Worm (Caenorhabditis elegans) whole organism, L1 larva: Measurements from ENCODE around the gene Y37A1B.4.

ENCODE experiments used
- alr-1 ChIP-seq: fragments of 200-800 bp; sonication (Bioruptor generic); optimal IDR thresholded peaks from 2 replicates; lab custom pipeline; 2018; ENCODE audit warnings: borderline replicate concordance, mild to moderate bottlenecking, missing genetic modification characterization, missing compliant biosample characterization
- blmp-1 ChIP-seq: fragments of 150-350 bp; optimal IDR thresholded peaks from 2 replicates; lab custom pipeline; 2014; ENCODE audit warnings: missing biosample characterization, missing genetic modification characterization
- ceh-63 ChIP-seq: fragments of 200-800 bp; sonication (Bioruptor generic); optimal IDR thresholded peaks from 2 replicates; lab custom pipeline; 2018; ENCODE audit warnings: mild to moderate bottlenecking, missing genetic modification characterization, missing compliant biosample characterization
- ceh-82 ChIP-seq, 3 experiments: fragments of 150-350 bp in 1 of 3; sonication (generic microtip) in 2 of 3; optimal IDR thresholded peaks; 2 replicates each; lab custom pipeline; 2014 to 2017; ENCODE audit warnings: missing biosample characterization in 3 of 3, missing genetic modification characterization in 3 of 3
- dpl-1 ChIP-seq, 3 experiments: fragments of 150-350 bp in 2 of 3; sonication (generic microtip) in 1 of 3; optimal IDR thresholded peaks; 2 replicates each; lab custom pipeline; 2014 to 2017; ENCODE audit warnings: missing biosample characterization in 3 of 3, missing genetic modification characterization in 3 of 3, missing genetic modification reagents in 3 of 3
- efl-1 ChIP-seq, 4 experiments: fragments of 150-350 bp; optimal IDR thresholded peaks in 3 of 4; peaks in 1 of 4; 1 replicate in 1 of 4; 2 replicates in 3 of 4; lab custom pipeline; 2014; ENCODE audit warnings: missing biosample characterization in 2 of 4, missing genetic modification characterization in 2 of 4, missing genetic modification reagents in 2 of 4
- egl-27 ChIP-seq, 2 experiments: fragments of 150-350 bp in 1 of 2; sonication (generic microtip); optimal IDR thresholded peaks; 3 replicates each; lab custom pipeline; 2017 to 2018; ENCODE audit warnings: missing biosample characterization in 2 of 2, missing genetic modification characterization in 2 of 2, missing genetic modification reagents in 2 of 2
- elt-3 ChIP-seq, 6 experiments: fragments of 150-350 bp in 1 of 6; sonication (generic microtip); optimal IDR thresholded peaks; 2 replicates each; lab custom pipeline; 2017 to 2018; ENCODE audit warnings: missing biosample characterization in 6 of 6, missing genetic modification characterization in 6 of 6, inconsistent platforms in 1 of 6
- ets-5 ChIP-seq: fragments of 200-800 bp; sonication (Bioruptor generic); IDR thresholded peaks from 2 replicates; pipeline ENCODE4 v1.3.6; 2022; ENCODE audit warnings: missing genetic modification characterization, missing compliant biosample characterization
- fkh-4 ChIP-seq: sonication (generic microtip); optimal IDR thresholded peaks from 2 replicates; lab custom pipeline; 2016; ENCODE audit warnings: missing compliant biosample characterization, missing genetic modification characterization, borderline replicate concordance
- hpl-2 ChIP-seq: fragments of 150-350 bp; optimal IDR thresholded peaks from 2 replicates; lab custom pipeline; 2014; ENCODE audit warnings: missing biosample characterization, missing genetic modification reagents, missing genetic modification characterization
- lin-15B ChIP-seq: fragments of 150-350 bp; sonication (generic microtip); optimal IDR thresholded peaks from 3 replicates; lab custom pipeline; 2014; ENCODE audit warnings: missing biosample characterization, missing genetic modification characterization
- lin-35 ChIP-seq, 2 experiments: fragments of 150-350 bp; optimal IDR thresholded peaks; 2 replicates each; lab custom pipeline; 2014; ENCODE audit warnings: missing biosample characterization in 2 of 2, missing genetic modification characterization in 2 of 2, missing genetic modification reagents in 2 of 2
- mdl-1 ChIP-seq, 2 experiments: fragments of 150-350 bp; optimal IDR thresholded peaks; 2 replicates each; lab custom pipeline; 2014 to 2017; ENCODE audit warnings: missing biosample characterization in 2 of 2, missing genetic modification characterization in 2 of 2, inconsistent platforms in 1 of 2
- mef-2 ChIP-seq: fragments of 150-350 bp; optimal IDR thresholded peaks from 2 replicates; lab custom pipeline; 2014; ENCODE audit warnings: missing biosample characterization, missing genetic modification characterization
- mep-1 ChIP-seq: fragments of 150-350 bp; optimal IDR thresholded peaks from 2 replicates; lab custom pipeline; 2014; ENCODE audit warnings: missing biosample characterization, missing genetic modification characterization
- nhr-11 ChIP-seq: fragments of 150-350 bp; optimal IDR thresholded peaks from 2 replicates; lab custom pipeline; 2014; ENCODE audit warnings: missing biosample characterization, missing genetic modification characterization
- nhr-12 ChIP-seq: sonication (generic microtip); optimal IDR thresholded peaks from 2 replicates; lab custom pipeline; 2017; ENCODE audit warnings: missing biosample characterization, missing genetic modification characterization
- nhr-19 ChIP-seq: fragments of 200-800 bp; sonication (Bioruptor generic); conservative IDR thresholded peaks from 2 replicates; pipeline ENCODE4 v1.3.6; 2022; ENCODE audit warnings: missing genetic modification characterization, missing compliant biosample characterization
- nhr-20 ChIP-seq: sonication (generic microtip); optimal IDR thresholded peaks from 2 replicates; lab custom pipeline; 2016; ENCODE audit warnings: mild to moderate bottlenecking, missing genetic modification characterization, missing compliant biosample characterization
- nhr-237 ChIP-seq: fragments of 150-350 bp; optimal IDR thresholded peaks from 2 replicates; lab custom pipeline; 2014; ENCODE audit warnings: missing biosample characterization, missing genetic modification characterization
- nhr-47 ChIP-seq: sonication (generic microtip); optimal IDR thresholded peaks from 2 replicates; lab custom pipeline; 2016; ENCODE audit warnings: mild to moderate bottlenecking, missing genetic modification characterization, moderate library complexity, missing compliant biosample characterization
- nhr-85 ChIP-seq: sonication (generic microtip); peaks from one replicate; lab custom pipeline; 2016; ENCODE audit warnings: missing genetic modification characterization, inconsistent platforms, missing compliant biosample characterization
- nhr-90 ChIP-seq: sonication (generic microtip); optimal IDR thresholded peaks from 2 replicates; lab custom pipeline; 2016; ENCODE audit warnings: mild to moderate bottlenecking, missing genetic modification characterization, missing compliant biosample characterization; ENCODE audit not compliant: poor library complexity
- pag-3 ChIP-seq: sonication (generic microtip); optimal IDR thresholded peaks from 2 replicates; lab custom pipeline; 2017; ENCODE audit warnings: missing genetic modification characterization, mild to moderate bottlenecking, missing compliant biosample characterization, antibody characterized with exemption, borderline replicate concordance; ENCODE audit not compliant: insufficient read depth
- skn-1 ChIP-seq: fragments of 150-350 bp; optimal IDR thresholded peaks from 2 replicates; lab custom pipeline; 2014; ENCODE audit warnings: missing biosample characterization, missing genetic modification characterization
- tbx-2 ChIP-seq: sonication (generic microtip); optimal IDR thresholded peaks from 2 replicates; lab custom pipeline; 2016; ENCODE audit warnings: missing genetic modification characterization, missing compliant biosample characterization
- unc-98 ChIP-seq: fragments of 200-800 bp; sonication (Bioruptor generic); IDR thresholded peaks from 2 replicates; pipeline ENCODE4 v1.3.6; 2022; ENCODE audit warnings: missing genetic modification characterization, missing compliant biosample characterization
- xbp-1 ChIP-seq: sonication (generic microtip); optimal IDR thresholded peaks from 2 replicates; lab custom pipeline; 2016; ENCODE audit warnings: missing genetic modification characterization, missing compliant biosample characterization

The Y37A1B.4 gene

ce11 chrIV:14086395-14086794 lies 25.9 kb upstream of the Y37A1B.4 start:
- TF ChIP-seq dpl-1 (GFP tag; optimal IDR thresholded peaks at IDR 0.05; lab: Kevin White, UChicago), result no peak
- TF ChIP-seq mep-1 (tag; lab: Kevin White, UChicago), result peak; percentile 43
- peak; percentile 96 for TF ChIP-seq blmp-1
- peak in 1 of 6 experiments; percentile 47 for TF ChIP-seq elt-3 (tag; optimal IDR thresholded peaks at IDR 0.05; lab: Kevin White, UChicago)

- TF ChIP-seq nhr-85 (tag; lab: Kevin White, UChicago) (peak; percentile 20), fkh-4 (tag; lab: Kevin White, UChicago) (no peak)
These were observed 23.0 kb upstream of the Y37A1B.4 start, which contains the start of gene F52B11.2 for ce11 chrIV:14083505-14083904. TSS of gene F52B11.2 (plus strand) at chrIV:14083568.

ce11 chrIV:14082956-14083355 lies 22.4 kb upstream of the Y37A1B.4 start:
- no peak for TF ChIP-seq mep-1 (tag; lab: Kevin White, UChicago)
- no peak for TF ChIP-seq hpl-2
- TF ChIP-seq lin-35 (GFP tag; optimal IDR thresholded peaks at IDR 0.05; lab: Kevin White, UChicago), result no peak
- no peak for TF ChIP-seq pag-3
- peak; percentile 65 for TF ChIP-seq xbp-1 (tag; lab: Kevin White, UChicago)
- no peak for TF ChIP-seq mdl-1 (tag; optimal IDR thresholded peaks at IDR 0.05; lab: Kevin White, UChicago)
- TF ChIP-seq lin-15B (tag; lab: Kevin White, UChicago), result no peak
- TF ChIP-seq, all 84 proteins: peak for 1

ce11 chrIV:14077135-14077534 lies 16.6 kb upstream of the Y37A1B.4 start, which contains the start of gene cfp-1:
TSS of gene cfp-1 (plus strand) at chrIV:14077435.
- TF ChIP-seq nhr-237 (tag; lab: Kevin White, UChicago), result no peak
- no peak for TF ChIP-seq ceh-63 (GFP tag; lab: Kevin White, UChicago)
- TF ChIP-seq egl-27 (tag; optimal IDR thresholded peaks at IDR 0.05; lab: Kevin White, UChicago), result no peak
- TF ChIP-seq nhr-11 (tag; lab: Kevin White, UChicago), result no peak
- TF ChIP-seq mef-2 (tag; lab: Kevin White, UChicago), result no peak
- no peak for TF ChIP-seq unc-98 (GFP tag; lab: Robert Waterston, UW)
- TF ChIP-seq skn-1 (tag; lab: Kevin White, UChicago), result no peak
- no peak for TF ChIP-seq nhr-20 (tag; lab: Kevin White, UChicago)
- TF ChIP-seq ets-5, result no peak
- no peak for TF ChIP-seq ceh-82 (tag; optimal IDR thresholded peaks at IDR 0.05; lab: Kevin White, UChicago)
- no peak for TF ChIP-seq mdl-1 (tag; optimal IDR thresholded peaks at IDR 0.05; lab: Kevin White, UChicago)
- no peak for TF ChIP-seq alr-1 (tag; lab: Kevin White, UChicago)

ce11 chrIV:14074456-14074855 lies 13.9 kb upstream of the Y37A1B.4 start:
- TF ChIP-seq nhr-47 (tag; lab: Kevin White, UChicago) (no peak), hpl-2 (no peak), nhr-90 (tag; lab: Kevin White, UChicago) (no peak), nhr-85 (tag; lab: Kevin White, UChicago) (no peak), fkh-4 (tag; lab: Kevin White, UChicago) (no peak), tbx-2 (no peak), efl-1 (optimal IDR thresholded peaks at IDR 0.05; lab: Kevin White, UChicago) (no peak), efl-1 (GFP tag; optimal IDR thresholded peaks at IDR 0.05 in 1 of 2; lab: Kevin White, UChicago) (peak in 1 of 2 experiments; percentile 73)

ce11 chrIV:14072011-14072649 lies 11.6 kb upstream of the Y37A1B.4 start:
- no peak for TF ChIP-seq nhr-11 (tag; lab: Kevin White, UChicago)
- TF ChIP-seq mep-1 (tag; lab: Kevin White, UChicago), result no peak
- TF ChIP-seq, all 84 proteins: peak for 0

- TF ChIP-seq ceh-63 (GFP tag; lab: Kevin White, UChicago) (peak; percentile 60), efl-1 (optimal IDR thresholded peaks at IDR 0.05; lab: Kevin White, UChicago) (no peak), efl-1 (GFP tag; optimal IDR thresholded peaks at IDR 0.05 in 1 of 2; lab: Kevin White, UChicago) (no peak), nhr-12 (tag; lab: Kevin White, UChicago) (no peak), ets-5 (no peak), nhr-19 (GFP tag; lab: Robert Waterston, UW) (0 out of 2 replicates have a peak, but pooled peaks have one; percentile 9)
These were observed 11.0 kb upstream of the Y37A1B.4 start, which contains the start of gene ccar-1 for ce11 chrIV:14071466-14071865. TSS of gene ccar-1 (plus strand) at chrIV:14071548.
